Worm (Caenorhabditis elegans): ENCODE measurements around the gene clc-26.
A peak's percentile ranks its signal among the peaks of the same experiment; 100 is the strongest.

Gene clc-26

ce11 chrIII:1009775-1010174 is 21.1 kb downstream of the clc-26 start, which contains the start of gene clc-24:
Gene clc-24 (plus strand): TSS chrIII:1010037.
- TF ChIP-seq klf-2 (GFP tag; conservative IDR thresholded peaks at IDR 0.05) (no peak), T22C8.4 (GFP tag; IDR thresholded peaks at IDR 0.05) (no peak), med-1 (GFP tag; optimal IDR thresholded peaks at IDR 0.05; ENCODE audit: insufficient read depth) (no peak), ztf-29 (GFP tag; IDR thresholded peaks at IDR 0.05) (no peak), ref-1 (GFP tag; conservative IDR thresholded peaks at IDR 0.05) (no peak), flt-1 (GFP tag; IDR thresholded peaks at IDR 0.05) (no peak), cog-1 (tag; optimal IDR thresholded peaks at IDR 0.05) (no peak), tab-1 (GFP tag; IDR thresholded peaks at IDR 0.05) (no peak), ztf-23 (GFP tag; IDR thresholded peaks at IDR 0.05) (no peak)

DNA sequence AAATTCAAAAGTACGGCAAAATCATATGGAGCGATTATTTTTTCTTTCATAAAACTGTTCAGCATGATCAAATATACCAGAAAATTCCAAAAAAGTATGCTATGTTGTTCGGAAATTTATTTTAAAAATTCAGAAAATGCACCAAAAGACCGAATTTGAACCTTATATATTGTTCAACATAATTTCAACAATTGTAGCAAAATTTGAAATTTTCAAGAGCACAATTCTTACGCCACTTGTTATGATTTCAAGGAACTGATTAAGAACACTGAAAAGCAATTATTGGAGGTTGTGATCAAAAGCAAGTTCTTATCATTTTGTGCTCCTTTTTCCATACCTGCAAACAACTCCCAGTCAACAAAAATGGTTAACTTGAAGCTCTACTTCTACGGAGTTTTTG is 22.8 kb downstream of the clc-26 start, which contains the start of gene clc-27:
Gene clc-27, plus strand, starts transcription at position 301 of the 400 bp plus-strand sequence.
- no peak for TF ChIP-seq tab-1 (GFP tag; IDR thresholded peaks at IDR 0.05)

- TF ChIP-seq med-1 (GFP tag; optimal IDR thresholded peaks at IDR 0.05; ENCODE audit: insufficient read depth) (no peak), ztf-29 (GFP tag; IDR thresholded peaks at IDR 0.05) (no peak), ref-1 (GFP tag; conservative IDR thresholded peaks at IDR 0.05) (no peak), ztf-23 (GFP tag; IDR thresholded peaks at IDR 0.05) (no peak), T22C8.4 (GFP tag; IDR thresholded peaks at IDR 0.05) (no peak), flt-1 (GFP tag; IDR thresholded peaks at IDR 0.05) (no peak), cog-1 (tag; optimal IDR thresholded peaks at IDR 0.05) (no peak), tab-1 (GFP tag; IDR thresholded peaks at IDR 0.05) (no peak), klf-2 (GFP tag; conservative IDR thresholded peaks at IDR 0.05) (no peak)
These were observed 23.5 kb downstream of the clc-26 start for ce11 chrIII:1007143-1007905.

DNA sequence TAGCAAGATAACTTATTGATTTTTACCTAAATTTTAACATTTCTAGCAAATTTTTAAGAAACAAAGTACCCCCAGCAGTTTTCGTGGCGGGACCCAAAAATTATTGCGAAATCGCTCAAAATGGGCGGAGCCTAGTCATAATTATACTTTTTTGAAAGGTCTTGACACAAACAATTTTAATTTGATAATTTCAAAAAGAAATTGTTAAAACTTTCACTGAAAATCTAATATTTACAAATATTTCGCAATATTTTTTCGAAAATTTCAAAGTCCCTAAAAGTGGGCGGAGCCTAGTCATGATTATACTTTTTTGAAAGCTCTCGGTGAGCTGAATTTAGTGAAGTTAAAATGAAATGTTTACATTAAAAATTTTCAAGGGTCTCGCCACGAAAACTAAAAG is 26.4 kb downstream of the clc-26 start:
- TF ChIP-seq cog-1 (tag; optimal IDR thresholded peaks at IDR 0.05) (no peak), med-1 (GFP tag; optimal IDR thresholded peaks at IDR 0.05; ENCODE audit: insufficient read depth) (no peak), flt-1 (GFP tag; IDR thresholded peaks at IDR 0.05) (no peak), ref-1 (GFP tag; conservative IDR thresholded peaks at IDR 0.05) (no peak), ztf-29 (GFP tag; IDR thresholded peaks at IDR 0.05) (no peak), ztf-23 (GFP tag; IDR thresholded peaks at IDR 0.05) (no peak), tab-1 (GFP tag; IDR thresholded peaks at IDR 0.05) (no peak), klf-2 (GFP tag; conservative IDR thresholded peaks at IDR 0.05) (no peak), T22C8.4 (GFP tag; IDR thresholded peaks at IDR 0.05) (no peak)

- TF ChIP-seq med-1 (GFP tag; optimal IDR thresholded peaks at IDR 0.05; ENCODE audit: insufficient read depth) (no peak), ztf-23 (GFP tag; IDR thresholded peaks at IDR 0.05) (no peak), ref-1 (GFP tag; conservative IDR thresholded peaks at IDR 0.05) (no peak), tab-1 (GFP tag; IDR thresholded peaks at IDR 0.05) (no peak), T22C8.4 (GFP tag; IDR thresholded peaks at IDR 0.05) (no peak), klf-2 (GFP tag; conservative IDR thresholded peaks at IDR 0.05) (no peak), flt-1 (GFP tag; IDR thresholded peaks at IDR 0.05) (no peak), ztf-29 (GFP tag; IDR thresholded peaks at IDR 0.05) (no peak), cog-1 (tag; optimal IDR thresholded peaks at IDR 0.05) (no peak)
These were observed 28.4 kb downstream of the clc-26 start, which contains the start of gene clec-150 for ce11 chrIII:1002510-1002909. Gene clec-150 (plus strand): TSS chrIII:1002707.

DNA sequence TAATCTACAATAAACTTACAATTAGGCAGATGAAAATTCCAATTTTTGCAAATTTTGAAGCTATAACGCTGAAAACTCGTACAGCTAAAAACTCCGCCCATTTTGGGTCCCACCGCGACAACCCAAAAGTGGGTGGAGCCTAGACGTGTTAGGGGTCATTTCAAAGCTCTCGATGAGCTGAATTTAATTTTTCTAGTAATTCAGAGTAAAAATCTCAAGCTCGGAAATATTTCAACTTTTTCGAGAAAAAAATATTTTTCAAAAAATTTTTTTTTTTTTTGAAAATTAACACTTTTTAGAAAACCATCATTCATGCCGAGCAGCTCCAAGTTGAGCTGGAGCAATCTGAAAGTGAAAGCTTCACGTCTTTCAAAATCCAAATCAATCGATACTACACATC is 29.6 kb downstream of the clc-26 start, which contains the start of gene R06B10.7:
Gene R06B10.7, minus strand, starts transcription at position 101 of the 400 bp plus-strand sequence.
- TF ChIP-seq ztf-23 (GFP tag; IDR thresholded peaks at IDR 0.05), result no peak
- TF ChIP-seq klf-2 (GFP tag; conservative IDR thresholded peaks at IDR 0.05), result no peak
- no peak for TF ChIP-seq cog-1 (tag; optimal IDR thresholded peaks at IDR 0.05)
- TF ChIP-seq T22C8.4 (GFP tag; IDR thresholded peaks at IDR 0.05), result no peak

- TF ChIP-seq T22C8.4 (GFP tag; IDR thresholded peaks at IDR 0.05), result peak; percentile 60
- no peak for TF ChIP-seq flt-1 (GFP tag; IDR thresholded peaks at IDR 0.05)
These were observed 32.0 kb downstream of the clc-26 start for ce11 chrIII:998855-999254.

DNA sequence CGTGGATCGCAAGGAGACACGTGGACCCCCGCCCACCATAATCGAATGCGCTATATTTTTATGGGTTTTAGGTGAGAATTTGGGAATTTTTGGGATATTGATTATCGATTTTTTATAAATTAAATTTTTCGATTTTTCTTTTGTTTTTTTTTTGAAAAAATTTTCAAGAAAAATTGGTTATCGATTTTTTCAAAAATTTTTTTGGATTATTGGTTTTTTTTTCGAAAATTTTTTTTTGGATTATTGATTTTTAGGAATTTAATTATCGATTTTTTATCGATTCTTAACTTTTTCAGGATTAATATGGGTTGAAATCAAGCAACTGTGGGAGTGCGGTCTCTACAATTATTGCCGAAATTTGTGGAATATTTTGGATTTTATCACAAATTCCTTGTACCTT is 34.3 kb downstream of the clc-26 start:
- no peak for TF ChIP-seq ztf-23 (GFP tag; IDR thresholded peaks at IDR 0.05)
- peak; percentile 75 for TF ChIP-seq T22C8.4 (GFP tag; IDR thresholded peaks at IDR 0.05)
- TF ChIP-seq ref-1 (GFP tag; conservative IDR thresholded peaks at IDR 0.05), result no peak

DNA sequence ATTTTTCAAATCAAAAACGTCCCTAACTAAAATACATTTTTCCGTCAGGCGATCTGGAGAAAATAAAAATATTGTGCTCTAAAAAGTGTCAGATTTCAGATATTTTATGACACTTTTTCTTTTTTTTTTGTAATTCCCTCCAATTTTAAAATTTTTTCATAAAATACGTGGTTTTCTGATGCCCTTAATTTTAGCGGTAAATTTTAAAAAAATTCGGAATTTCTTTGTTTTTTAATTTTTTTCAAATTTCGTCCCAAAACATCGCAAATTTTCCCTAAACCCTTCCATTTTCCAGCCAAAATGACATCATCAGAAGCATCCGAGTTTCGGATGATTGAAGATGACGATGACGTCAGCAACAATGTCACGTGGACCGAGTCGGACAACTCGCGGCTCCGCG is 39.3 kb downstream of the clc-26 start, which contains the start of gene trp-2:
Gene trp-2, plus strand, starts transcription at position 301 of the 400 bp plus-strand sequence.
- TF ChIP-seq med-1 (GFP tag; optimal IDR thresholded peaks at IDR 0.05; ENCODE audit: insufficient read depth), result no peak
- no peak for TF ChIP-seq T22C8.4 (GFP tag; IDR thresholded peaks at IDR 0.05)
- no peak for TF ChIP-seq tab-1 (GFP tag; IDR thresholded peaks at IDR 0.05)

- TF ChIP-seq med-1 (GFP tag; optimal IDR thresholded peaks at IDR 0.05; ENCODE audit: insufficient read depth) (no peak), tab-1 (GFP tag; IDR thresholded peaks at IDR 0.05) (no peak), klf-2 (GFP tag; conservative IDR thresholded peaks at IDR 0.05) (no peak), ref-1 (GFP tag; conservative IDR thresholded peaks at IDR 0.05) (no peak)
These were observed 41.3 kb downstream of the clc-26 start for ce11 chrIII:989558-989957.

- TF ChIP-seq med-1 (GFP tag; optimal IDR thresholded peaks at IDR 0.05; ENCODE audit: insufficient read depth) (no peak), T22C8.4 (GFP tag; IDR thresholded peaks at IDR 0.05) (no peak), ztf-29 (GFP tag; IDR thresholded peaks at IDR 0.05) (no peak), ref-1 (GFP tag; conservative IDR thresholded peaks at IDR 0.05) (no peak), ztf-23 (GFP tag; IDR thresholded peaks at IDR 0.05) (no peak), klf-2 (GFP tag; conservative IDR thresholded peaks at IDR 0.05) (no peak), cog-1 (tag; optimal IDR thresholded peaks at IDR 0.05) (no peak), flt-1 (GFP tag; IDR thresholded peaks at IDR 0.05) (no peak)
These were observed 47.9 kb downstream of the clc-26 start, which contains the start of gene tbc-10 for ce11 chrIII:982961-983360. Gene tbc-10 (plus strand): TSS chrIII:983261.

Measured in whole organism, midembryonic.